Worm (Caenorhabditis elegans): ENCODE results near the gene mix-1.

DNA sequence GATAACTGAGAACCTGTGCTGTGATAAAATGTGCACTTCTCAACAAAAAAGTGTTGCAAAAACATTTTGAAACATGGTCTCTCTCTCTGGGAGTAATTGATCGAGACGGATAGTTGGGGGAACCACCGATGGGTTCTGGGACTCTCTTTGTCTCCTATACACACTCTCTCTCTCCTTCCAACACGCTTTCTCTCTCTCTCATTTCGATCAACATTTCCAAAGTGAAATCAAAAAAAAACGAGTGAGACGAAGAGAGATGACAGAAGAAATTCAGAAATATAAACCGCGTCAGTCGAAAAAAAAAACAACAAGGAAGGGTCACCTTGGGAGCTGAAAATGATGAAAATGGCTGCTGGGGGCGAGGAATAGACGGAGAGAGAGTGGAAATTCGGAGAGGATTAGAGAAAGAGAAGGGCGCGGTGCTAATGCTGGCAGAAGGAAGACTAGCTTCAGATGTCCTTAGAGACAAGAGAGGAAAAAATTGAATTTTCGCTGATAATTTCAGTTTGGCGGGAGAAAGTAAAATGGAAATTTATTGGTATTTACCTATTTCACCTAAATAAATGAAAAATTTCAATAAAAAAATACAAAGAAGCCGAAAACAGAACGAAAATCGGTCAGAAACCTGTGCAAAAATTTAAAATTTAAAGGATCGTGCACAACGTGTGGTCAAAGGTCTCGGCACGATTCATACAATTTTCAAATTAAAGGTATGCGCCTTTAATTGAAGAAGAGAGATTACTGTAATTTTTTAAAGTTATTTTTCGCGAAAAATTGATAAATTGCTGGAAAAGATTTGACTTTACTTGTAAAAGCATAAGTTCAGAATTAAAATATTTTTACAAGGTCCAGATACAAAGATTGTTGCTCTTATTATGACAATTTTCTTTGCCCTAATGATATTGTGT is 39.0 kb downstream of the mix-1 start:
- TF ChIP-seq elt-1 (tag; optimal IDR thresholded peaks at IDR 0.05; ENCODE audit: borderline replicate concordance, insufficient read depth): no peak
- no peak for TF ChIP-seq ztf-11 (tag; optimal IDR thresholded peaks at IDR 0.05)
- TF ChIP-seq mab-5 (tag; optimal IDR thresholded peaks at IDR 0.05): no peak
- no peak for TF ChIP-seq nhr-237 (tag; optimal IDR thresholded peaks at IDR 0.05)
- no peak for TF ChIP-seq elt-3 (tag; optimal IDR thresholded peaks at IDR 0.05)
- no peak for TF ChIP-seq lin-13 (tag; optimal IDR thresholded peaks at IDR 0.05)
- TF ChIP-seq mls-2 (tag; optimal IDR thresholded peaks at IDR 0.05): no peak
- TF ChIP-seq unc-62 (GFP tag; optimal IDR thresholded peaks at IDR 0.05): no peak
- no peak for TF ChIP-seq snpc-4 (tag; optimal IDR thresholded peaks at IDR 0.05)
- TF ChIP-seq nhr-2 (tag; optimal IDR thresholded peaks at IDR 0.05): no peak
- TF ChIP-seq hlh-1 (tag; optimal IDR thresholded peaks at IDR 0.05): peak; percentile 1
